Worm (Caenorhabditis elegans) whole organism, mixed stage, embryonic: ENCODE data around the gene M106.7.

Experiments used
- M03D4.4 ChIP-seq: sonication (generic microtip); optimal IDR thresholded peaks from 2 replicates; lab custom pipeline; 2017; ENCODE audit warnings: mild to moderate bottlenecking, missing genetic modification characterization, missing compliant biosample characterization
- ceh-39 ChIP-seq: fragments of 150-350 bp; optimal IDR thresholded peaks from 2 replicates; lab custom pipeline; 2014; ENCODE audit warnings: missing biosample characterization, missing genetic modification characterization
- ceh-83 ChIP-seq: fragments of 200-800 bp; sonication (Bioruptor generic); optimal IDR thresholded peaks from 2 replicates; lab custom pipeline; 2018; ENCODE audit warnings: mild to moderate bottlenecking, missing genetic modification characterization, missing compliant biosample characterization
- ces-1 ChIP-seq: fragments of 150-350 bp; optimal IDR thresholded peaks from 2 replicates; lab custom pipeline; 2014; ENCODE audit warnings: missing biosample characterization, missing genetic modification reagents, missing genetic modification characterization
- cnd-1 ChIP-seq: fragments of 200-800 bp; sonication (Bioruptor generic); optimal IDR thresholded peaks from 2 replicates; lab custom pipeline; 2018; ENCODE audit warnings: mild to moderate bottlenecking, missing genetic modification characterization, missing compliant biosample characterization
- drap-1 ChIP-seq: fragments of 200-800 bp; sonication (Bioruptor generic); optimal IDR thresholded peaks from 3 replicates; lab custom pipeline; 2018; ENCODE audit warnings: mild to moderate bottlenecking, missing genetic modification characterization, missing compliant biosample characterization
- elt-1 ChIP-seq: sonication (generic microtip); optimal IDR thresholded peaks from 2 replicates; lab custom pipeline; 2017; ENCODE audit warnings: missing genetic modification characterization, mild to moderate bottlenecking, missing compliant biosample characterization, antibody characterized with exemption, moderate library complexity, borderline replicate concordance; ENCODE audit not compliant: insufficient read depth
- elt-3 ChIP-seq: fragments of 150-350 bp; optimal IDR thresholded peaks from 2 replicates; lab custom pipeline; 2014; ENCODE audit warnings: missing biosample characterization, missing genetic modification characterization
- flh-1 ChIP-seq: fragments of 200-800 bp; sonication (Bioruptor generic); optimal IDR thresholded peaks from 2 replicates; lab custom pipeline; 2018; ENCODE audit warnings: mild to moderate bottlenecking, missing genetic modification characterization, moderate library complexity, missing compliant biosample characterization
- ham-2 ChIP-seq: fragments of 200-800 bp; sonication (Bioruptor generic); optimal IDR thresholded peaks from 2 replicates; lab custom pipeline; 2018; ENCODE audit warnings: mild to moderate bottlenecking, missing genetic modification characterization, missing compliant biosample characterization
- hlh-1 ChIP-seq: fragments of 150-350 bp; optimal IDR thresholded peaks from 2 replicates; lab custom pipeline; 2014; ENCODE audit warnings: missing biosample characterization, missing genetic modification reagents, missing genetic modification characterization
- lin-13 ChIP-seq: fragments of 150-350 bp; optimal IDR thresholded peaks from 2 replicates; lab custom pipeline; 2014; ENCODE audit warnings: missing biosample characterization, missing genetic modification characterization
- lin-32 ChIP-seq: fragments of 200-800 bp; sonication (Bioruptor generic); optimal IDR thresholded peaks from 2 replicates; lab custom pipeline; 2018; ENCODE audit warnings: mild to moderate bottlenecking, missing genetic modification characterization, missing compliant biosample characterization
- lsy-2 ChIP-seq: fragments of 150-350 bp; optimal IDR thresholded peaks from 2 replicates; lab custom pipeline; 2014; ENCODE audit warnings: missing biosample characterization, missing genetic modification characterization
- mab-5 ChIP-seq: fragments of 150-350 bp; optimal IDR thresholded peaks from 2 replicates; lab custom pipeline; 2014; ENCODE audit warnings: missing biosample characterization, missing genetic modification characterization
- mep-1 ChIP-seq: fragments of 150-350 bp; optimal IDR thresholded peaks from 2 replicates; lab custom pipeline; 2017; ENCODE audit warnings: missing biosample characterization, missing genetic modification reagents, missing genetic modification characterization, inconsistent platforms
- mls-2 ChIP-seq: sonication (generic microtip); optimal IDR thresholded peaks from 2 replicates; lab custom pipeline; 2016; ENCODE audit warnings: mild to moderate bottlenecking, missing genetic modification characterization, moderate library complexity, missing compliant biosample characterization
- nhr-12 ChIP-seq: fragments of 150-350 bp; optimal IDR thresholded peaks from 2 replicates; lab custom pipeline; 2014; ENCODE audit warnings: missing biosample characterization, missing genetic modification characterization
- nhr-2 ChIP-seq: fragments of 150-350 bp; optimal IDR thresholded peaks from 2 replicates; lab custom pipeline; 2014; ENCODE audit warnings: missing biosample characterization, missing genetic modification characterization
- nhr-237 ChIP-seq: fragments of 150-350 bp; optimal IDR thresholded peaks from 2 replicates; lab custom pipeline; 2014; ENCODE audit warnings: missing biosample characterization, missing genetic modification characterization
- nhr-28 ChIP-seq: fragments of 150-350 bp; optimal IDR thresholded peaks from 2 replicates; lab custom pipeline; 2014; ENCODE audit warnings: missing biosample characterization, missing genetic modification characterization
- nhr-76 ChIP-seq: sonication (generic microtip); optimal IDR thresholded peaks from 2 replicates; lab custom pipeline; 2017; ENCODE audit warnings: missing biosample characterization, missing genetic modification characterization
- pha-4 ChIP-seq: fragments of 150-350 bp; optimal IDR thresholded peaks from 2 replicates; lab custom pipeline; 2018; ENCODE audit warnings: missing biosample characterization, missing genetic modification reagents, missing genetic modification characterization
- sem-2 ChIP-seq: fragments of 200-800 bp; sonication (Bioruptor generic); optimal IDR thresholded peaks from 2 replicates; lab custom pipeline; 2018; ENCODE audit warnings: mild to moderate bottlenecking, missing genetic modification characterization, missing compliant biosample characterization
- snpc-4 ChIP-seq: fragments of 150-350 bp; optimal IDR thresholded peaks from 2 replicates; lab custom pipeline; 2014; ENCODE audit warnings: missing biosample characterization, missing genetic modification characterization
- sptf-1 ChIP-seq: sonication (generic microtip); optimal IDR thresholded peaks from 2 replicates; lab custom pipeline; 2017; ENCODE audit warnings: mild to moderate bottlenecking, missing genetic modification characterization, moderate library complexity, missing compliant biosample characterization
- tbx-8 ChIP-seq: fragments of 200-800 bp; sonication (Bioruptor generic); optimal IDR thresholded peaks from 2 replicates; lab custom pipeline; 2018; ENCODE audit warnings: mild to moderate bottlenecking, missing genetic modification characterization, moderate library complexity, missing compliant biosample characterization
- unc-120 ChIP-seq: sonication (generic microtip); optimal IDR thresholded peaks from 2 replicates; lab custom pipeline; 2017; ENCODE audit warnings: missing genetic modification characterization, missing compliant biosample characterization; ENCODE audit not compliant: poor library complexity, severe bottlenecking
- unc-39 ChIP-seq: fragments of 150-350 bp; optimal IDR thresholded peaks from 2 replicates; lab custom pipeline; 2014; ENCODE audit warnings: missing biosample characterization, missing genetic modification characterization
- unc-62 ChIP-seq: fragments of 150-350 bp; optimal IDR thresholded peaks from 2 replicates; lab custom pipeline; 2014; ENCODE audit warnings: missing biosample characterization, missing genetic modification reagents, missing genetic modification characterization
- zip-8 ChIP-seq: fragments of 150-350 bp; optimal IDR thresholded peaks from 2 replicates; lab custom pipeline; 2014; ENCODE audit warnings: missing biosample characterization, missing genetic modification characterization
- ztf-11 ChIP-seq: fragments of 150-350 bp; optimal IDR thresholded peaks from 2 replicates; lab custom pipeline; 2014; ENCODE audit warnings: missing biosample characterization, missing genetic modification characterization

The M106.7 gene

DNA sequence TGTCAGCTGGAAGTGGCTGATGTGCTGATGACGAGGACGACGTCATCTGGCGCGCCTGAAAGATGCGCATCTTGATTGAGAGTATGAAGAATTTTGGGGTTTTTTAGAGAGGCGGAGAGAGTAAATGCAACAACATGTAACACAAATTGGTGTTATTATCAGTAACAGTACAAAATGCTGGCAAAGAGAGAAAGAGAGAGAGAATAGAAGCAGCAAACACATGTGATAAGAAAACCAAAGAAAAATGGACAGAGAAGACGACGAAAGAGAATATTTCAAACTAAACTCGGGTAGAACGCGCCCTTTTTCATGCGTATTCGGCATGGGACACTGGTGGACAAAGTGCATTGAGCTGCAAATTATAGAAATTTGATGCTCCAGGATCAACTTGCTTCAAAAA is 3.9 kb upstream of the M106.7 start, which contains the start of gene M106.3:
Gene M106.3, minus strand, starts transcription at position 70 of the 400 bp plus-strand sequence.
- TF ChIP-seq flh-1 (GFP tag; lab: Kevin White, UChicago) (no peak), hlh-1 (tag; lab: Kevin White, UChicago) (no peak), lin-32 (GFP tag; lab: Kevin White, UChicago) (no peak), unc-39 (tag; lab: Kevin White, UChicago) (no peak), pha-4 (tag; lab: Kevin White, UChicago) (no peak), elt-3 (tag; lab: Kevin White, UChicago) (no peak), drap-1 (GFP tag; lab: Kevin White, UChicago) (no peak), mab-5 (no peak)

ce11 chrII:10859359-10859758 is 2.4 kb upstream of the M106.7 start:
- TF ChIP-seq elt-3 (tag; lab: Kevin White, UChicago), result no peak
- TF ChIP-seq ces-1 (GFP tag; lab: Kevin White, UChicago), result no peak
- no peak for TF ChIP-seq unc-62 (GFP tag; lab: Kevin White, UChicago)
- no peak for TF ChIP-seq ham-2 (GFP tag; lab: Kevin White, UChicago)
- TF ChIP-seq lsy-2 (tag; lab: Kevin White, UChicago), result no peak
- TF ChIP-seq nhr-28 (tag; lab: Kevin White, UChicago), result no peak
- TF ChIP-seq M03D4.4 (tag; lab: Kevin White, UChicago), result no peak
- TF ChIP-seq elt-1, result no peak
- TF ChIP-seq drap-1 (GFP tag; lab: Kevin White, UChicago), result no peak
- TF ChIP-seq hlh-1 (tag; lab: Kevin White, UChicago), result no peak
- TF ChIP-seq nhr-76 (tag; lab: Kevin White, UChicago), result no peak
- TF ChIP-seq lin-13, result no peak
- TF ChIP-seq nhr-12, result no peak
- TF ChIP-seq sem-2 (GFP tag; lab: Kevin White, UChicago), result no peak
- TF ChIP-seq nhr-2, result no peak
- no peak for TF ChIP-seq sptf-1 (tag; lab: Kevin White, UChicago)
- no peak for TF ChIP-seq unc-120

- no peak for TF ChIP-seq ztf-11 (tag; lab: Kevin White, UChicago)
- TF ChIP-seq ceh-83 (GFP tag; lab: Kevin White, UChicago), result no peak
- TF ChIP-seq drap-1 (GFP tag; lab: Kevin White, UChicago), result no peak
- TF ChIP-seq M03D4.4 (tag; lab: Kevin White, UChicago), result no peak
- no peak for TF ChIP-seq cnd-1 (tag; lab: Kevin White, UChicago)
- TF ChIP-seq nhr-2, result no peak
- TF ChIP-seq ces-1 (GFP tag; lab: Kevin White, UChicago), result no peak
- TF ChIP-seq sem-2 (GFP tag; lab: Kevin White, UChicago), result no peak
- TF ChIP-seq nhr-28 (tag; lab: Kevin White, UChicago), result no peak
- no peak for TF ChIP-seq lsy-2 (tag; lab: Kevin White, UChicago)
- TF ChIP-seq elt-1, result no peak
- no peak for TF ChIP-seq tbx-8 (GFP tag; lab: Kevin White, UChicago)
- TF ChIP-seq zip-8 (tag; lab: Kevin White, UChicago), result no peak
- no peak for TF ChIP-seq unc-62 (GFP tag; lab: Kevin White, UChicago)
- TF ChIP-seq snpc-4 (tag; lab: Kevin White, UChicago), result no peak
- no peak for TF ChIP-seq mls-2 (tag; lab: Kevin White, UChicago)
- TF ChIP-seq pha-4 (tag; lab: Kevin White, UChicago), result no peak
- no peak for TF ChIP-seq unc-120
Measured at ce11 chrII:10852880-10853279, 4.1 kb downstream of the M106.7 start.

DNA sequence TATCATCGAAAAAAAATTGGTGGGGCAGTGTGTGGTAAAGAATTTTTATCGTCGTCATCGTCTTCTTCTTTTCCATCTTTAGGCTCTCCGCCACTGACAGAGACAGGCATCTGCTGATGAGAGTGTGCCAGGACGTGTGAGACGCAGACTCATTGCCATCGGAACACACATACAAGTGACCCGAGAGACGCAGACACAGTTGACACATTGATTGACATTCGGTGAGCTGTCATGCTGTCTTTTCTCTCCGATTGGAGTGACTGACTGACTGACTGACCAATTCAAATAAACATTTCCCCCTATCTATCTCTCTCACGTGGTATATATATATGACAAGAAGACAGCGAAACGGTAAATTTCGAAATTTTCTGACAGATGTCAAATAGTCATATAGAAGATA is 5.9 kb downstream of the M106.7 start:
- TF ChIP-seq mab-5 (no peak), mep-1 (peak; percentile 8), drap-1 (GFP tag; lab: Kevin White, UChicago) (no peak), sptf-1 (tag; lab: Kevin White, UChicago) (no peak), nhr-237 (tag; lab: Kevin White, UChicago) (no peak), pha-4 (tag; lab: Kevin White, UChicago) (peak; percentile 43), lsy-2 (tag; lab: Kevin White, UChicago) (peak; percentile 3), unc-62 (GFP tag; lab: Kevin White, UChicago) (peak; percentile 100), cnd-1 (tag; lab: Kevin White, UChicago) (no peak), lin-32 (GFP tag; lab: Kevin White, UChicago) (no peak), unc-120 (peak; percentile 53)
- TF ChIP-seq, all 35 proteins: peak for 5

DNA sequence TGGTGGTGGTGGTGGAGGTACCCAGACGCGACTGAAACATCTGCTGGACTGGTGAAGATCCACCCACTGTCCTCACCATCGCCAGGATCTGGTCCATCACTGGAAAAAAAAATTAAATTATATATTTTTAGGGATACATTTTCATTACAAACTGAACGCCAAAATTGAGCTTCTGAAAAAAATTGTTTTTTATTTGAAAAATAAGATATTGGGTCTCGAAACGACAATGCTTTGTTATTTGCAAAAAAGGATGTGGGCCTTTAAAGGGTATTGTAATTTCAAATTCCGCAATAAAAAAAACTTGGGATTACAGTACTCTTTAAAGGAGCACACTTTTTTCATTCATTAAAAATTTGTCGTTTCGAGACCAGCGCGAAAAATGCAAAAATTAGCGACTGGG is 7.1 kb downstream of the M106.7 start, which contains the start of gene M106.2:
Gene M106.2, minus strand, starts transcription at position 101 of the 400 bp plus-strand sequence.
- TF ChIP-seq ceh-39 (tag; lab: Kevin White, UChicago) (no peak), mab-5 (no peak), hlh-1 (tag; lab: Kevin White, UChicago) (no peak)
